Worm (Caenorhabditis elegans) whole organism, L1 larva: Measurements from ENCODE around the gene F18E9.4.

Source experiments
- C16A3.4 ChIP-seq: fragments of 150-350 bp; optimal IDR thresholded peaks from 2 replicates; lab custom pipeline; 2014; ENCODE audit warnings: missing biosample characterization, missing genetic modification characterization
- aha-1 ChIP-seq: fragments of 150-350 bp; optimal IDR thresholded peaks from 2 replicates; lab custom pipeline; 2014; ENCODE audit warnings: missing biosample characterization, missing genetic modification characterization
- ces-1 ChIP-seq: fragments of 150-350 bp; optimal IDR thresholded peaks from 2 replicates; lab custom pipeline; 2014; ENCODE audit warnings: missing biosample characterization, missing genetic modification reagents, missing genetic modification characterization
- efl-1 ChIP-seq, 4 experiments: fragments of 150-350 bp; optimal IDR thresholded peaks in 3 of 4; peaks in 1 of 4; 1 replicate in 1 of 4; 2 replicates in 3 of 4; lab custom pipeline; 2014; ENCODE audit warnings: missing biosample characterization in 2 of 4, missing genetic modification characterization in 2 of 4, missing genetic modification reagents in 2 of 4
- egl-27 ChIP-seq, 2 experiments: fragments of 150-350 bp in 1 of 2; sonication (generic microtip); optimal IDR thresholded peaks; 3 replicates each; lab custom pipeline; 2017 to 2018; ENCODE audit warnings: missing biosample characterization in 2 of 2, missing genetic modification characterization in 2 of 2, missing genetic modification reagents in 2 of 2
- lin-13 ChIP-seq: fragments of 150-350 bp; optimal IDR thresholded peaks from 2 replicates; lab custom pipeline; 2014; ENCODE audit warnings: missing biosample characterization, missing genetic modification reagents, missing genetic modification characterization
- lin-39 ChIP-seq: fragments of 150-350 bp; optimal IDR thresholded peaks from 2 replicates; lab custom pipeline; 2014; ENCODE audit warnings: missing biosample characterization, missing genetic modification reagents, missing genetic modification characterization
- mdl-1 ChIP-seq, 2 experiments: fragments of 150-350 bp; optimal IDR thresholded peaks; 2 replicates each; lab custom pipeline; 2014 to 2017; ENCODE audit warnings: missing biosample characterization in 2 of 2, missing genetic modification characterization in 2 of 2, inconsistent platforms in 1 of 2
- mep-1 ChIP-seq: fragments of 150-350 bp; optimal IDR thresholded peaks from 2 replicates; lab custom pipeline; 2014; ENCODE audit warnings: missing biosample characterization, missing genetic modification characterization
- nhr-90 ChIP-seq: sonication (generic microtip); optimal IDR thresholded peaks from 2 replicates; lab custom pipeline; 2016; ENCODE audit warnings: mild to moderate bottlenecking, missing genetic modification characterization, missing compliant biosample characterization; ENCODE audit not compliant: poor library complexity
- unc-130 ChIP-seq: fragments of 150-350 bp; optimal IDR thresholded peaks from 2 replicates; lab custom pipeline; 2017; ENCODE audit warnings: missing biosample characterization, missing genetic modification characterization, inconsistent platforms
- unc-62 ChIP-seq: fragments of 150-350 bp; optimal IDR thresholded peaks from 2 replicates; lab custom pipeline; 2014; ENCODE audit warnings: missing biosample characterization, missing genetic modification reagents, missing genetic modification characterization
- ztf-11 ChIP-seq, 2 experiments: sonication (generic microtip); optimal IDR thresholded peaks; 2 replicates each; lab custom pipeline; 2016 to 2017; ENCODE audit warnings: missing genetic modification characterization in 2 of 2, missing biosample characterization in 1 of 2, missing compliant biosample characterization in 1 of 2

DNA sequence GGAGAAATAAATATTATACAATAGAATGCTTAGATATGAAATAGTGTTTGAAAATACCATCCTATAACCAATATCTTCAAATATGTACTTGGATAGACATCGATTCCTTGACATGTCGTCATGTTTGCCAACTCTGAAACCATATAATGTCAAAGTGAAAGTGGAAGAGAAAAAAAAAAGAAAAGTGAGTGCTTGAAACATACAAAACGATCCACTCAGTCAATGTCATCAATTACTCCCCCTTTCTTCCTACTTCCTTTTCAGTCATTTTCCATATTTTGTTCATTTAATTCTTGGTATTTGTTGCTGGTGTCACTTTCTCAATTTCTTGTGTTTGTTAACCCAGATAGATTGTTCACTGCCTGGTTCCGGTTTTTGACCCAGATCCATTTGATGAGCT is at the start of gene F18E9.4:
- TF ChIP-seq C16A3.4 (tag; lab: Kevin White, UChicago), result no peak
- TF ChIP-seq unc-62 (GFP tag; lab: Kevin White, UChicago), result no peak
- no peak for TF ChIP-seq mep-1 (tag; lab: Kevin White, UChicago)
- no peak for TF ChIP-seq nhr-90 (tag; lab: Kevin White, UChicago)
- TF ChIP-seq lin-13, result no peak
- TF ChIP-seq ces-1 (GFP tag; lab: Kevin White, UChicago), result no peak
- TF ChIP-seq aha-1 (tag; lab: Kevin White, UChicago), result no peak
- no peak for TF ChIP-seq ztf-11 (tag; optimal IDR thresholded peaks at IDR 0.05; lab: Kevin White, UChicago)
- no peak for TF ChIP-seq lin-39 (tag; lab: Kevin White, UChicago)
- TF ChIP-seq egl-27 (tag; optimal IDR thresholded peaks at IDR 0.05; lab: Kevin White, UChicago), result no peak
- TF ChIP-seq unc-130, result no peak
- TF ChIP-seq mdl-1 (tag; optimal IDR thresholded peaks at IDR 0.05; lab: Kevin White, UChicago), result no peak
- no peak for TF ChIP-seq efl-1 (optimal IDR thresholded peaks at IDR 0.05; lab: Kevin White, UChicago)
- TF ChIP-seq efl-1 (GFP tag; optimal IDR thresholded peaks at IDR 0.05 in 1 of 2; lab: Kevin White, UChicago), result no peak
